Fruit fly (Drosophila melanogaster) whole organism, embryonic: ENCODE results near the gene Crtc.

Source experiments
- BtbVII ChIP-seq: fragments of 200-800 bp; sonication (Bioruptor generic); optimal IDR thresholded peaks from 3 replicates; lab custom pipeline; 2017; ENCODE audit warnings: missing biosample characterization, mild to moderate bottlenecking, missing genetic modification characterization
- CG14860 ChIP-seq: fragments of 200-800 bp; sonication (Bioruptor generic); IDR thresholded peaks from 3 replicates; pipeline ENCODE4 v1.3.6; 2022; ENCODE audit warnings: missing biosample characterization, missing genetic modification characterization; ENCODE audit not compliant: partially characterized antibody
- CG15011 ChIP-seq: fragments of 200-800 bp; sonication (Bioruptor generic); optimal IDR thresholded peaks from 3 replicates; lab custom pipeline; 2018; ENCODE audit warnings: missing biosample characterization, mild to moderate bottlenecking, missing genetic modification characterization
- CG15269 ChIP-seq: fragments of 200-800 bp; sonication (Bioruptor generic); optimal IDR thresholded peaks from 2 replicates; lab custom pipeline; 2018; ENCODE audit warnings: missing biosample characterization, mild to moderate bottlenecking, missing genetic modification characterization, moderate library complexity
- CG17328 ChIP-seq: fragments of 200-800 bp; sonication (Bioruptor generic); IDR thresholded peaks from 2 replicates; pipeline ENCODE4 v1.3.6; 2022; ENCODE audit warnings: missing biosample characterization, missing genetic modification characterization
- CG17359 ChIP-seq: fragments of 200-800 bp; sonication (Bioruptor generic); optimal IDR thresholded peaks from 3 replicates; lab custom pipeline; 2018; ENCODE audit warnings: missing biosample characterization, mild to moderate bottlenecking, missing genetic modification characterization, moderate library complexity
- CG17802 ChIP-seq: fragments of 200-800 bp; sonication (Bioruptor generic); optimal IDR thresholded peaks from 2 replicates; lab custom pipeline; 2018; ENCODE audit warnings: missing biosample characterization, mild to moderate bottlenecking, missing genetic modification characterization, moderate library complexity
- CG2199 ChIP-seq: fragments of 200-800 bp; sonication (Bioruptor generic); IDR thresholded peaks from 3 replicates; pipeline ENCODE4 v1.3.6; 2022; ENCODE audit warnings: missing biosample characterization, missing genetic modification characterization
- CG30431 ChIP-seq: fragments of 200-800 bp; sonication (Bioruptor generic); optimal IDR thresholded peaks from 2 replicates; lab custom pipeline; 2017; ENCODE audit warnings: missing biosample characterization, missing genetic modification characterization
- CG31224 ChIP-seq: fragments of 200-800 bp; sonication (Bioruptor generic); IDR thresholded peaks from 2 replicates; pipeline ENCODE4 v1.3.6; 2022; ENCODE audit warnings: missing biosample characterization, missing genetic modification characterization
- CG3726 ChIP-seq: fragments of 200-800 bp; sonication (Bioruptor generic); IDR thresholded peaks from 3 replicates; pipeline ENCODE4, ENCODE4 v1.3.6; 2022; ENCODE audit warnings: missing biosample characterization, missing genetic modification characterization
- CG6272 ChIP-seq: fragments of 200-800 bp; sonication (Bioruptor generic); IDR thresholded peaks from 2 replicates; pipeline ENCODE4 v1.3.6; 2022; ENCODE audit warnings: missing biosample characterization, missing genetic modification characterization
- CG6689 ChIP-seq: fragments of 200-800 bp; sonication (Bioruptor generic); IDR thresholded peaks from 2 replicates; pipeline ENCODE4 v1.3.6; 2022; ENCODE audit warnings: missing biosample characterization, missing genetic modification characterization
- CG6791 ChIP-seq: fragments of 200-800 bp; sonication (Bioruptor generic); IDR thresholded peaks from 3 replicates; pipeline ENCODE4 v1.3.6; 2022; ENCODE audit warnings: missing biosample characterization, missing genetic modification characterization; ENCODE audit not compliant: partially characterized antibody
- Ets65A ChIP-seq: fragments of 200-800 bp; sonication (Bioruptor generic); peaks from one replicate; lab custom pipeline; 2016; ENCODE audit warnings: missing biosample characterization, missing genetic modification characterization
- H2.0 ChIP-seq: fragments of 200-800 bp; sonication (Bioruptor generic); IDR thresholded peaks from 2 replicates; pipeline ENCODE4 v1.3.6; 2022; ENCODE audit warnings: missing biosample characterization, missing genetic modification characterization
- Hr78 ChIP-seq, 2 experiments: fragments of 200-800 bp in 1 of 2; fragments of >200 bp in 1 of 2; sonication (Bioruptor generic) in 1 of 2; optimal IDR thresholded peaks; 2 replicates each; lab custom pipeline; 2017 to 2019; ENCODE audit warnings: missing biosample characterization in 2 of 2, missing genetic modification characterization in 2 of 2, mild to moderate bottlenecking in 1 of 2, moderate library complexity in 1 of 2
- Hsf ChIP-seq: fragments of 200-800 bp; sonication (Bioruptor generic); optimal IDR thresholded peaks from 3 replicates; lab custom pipeline; 2016; ENCODE audit warnings: missing biosample characterization, missing genetic modification characterization
- MBD-R2 ChIP-seq: fragments of 200-800 bp; sonication (Bioruptor generic); IDR thresholded peaks from 2 replicates; pipeline ENCODE4 v1.3.6; 2022; ENCODE audit warnings: missing biosample characterization, missing genetic modification characterization
- NfI ChIP-seq: fragments of 200-800 bp; sonication (Bioruptor generic); optimal IDR thresholded peaks from 3 replicates; lab custom pipeline; 2018; ENCODE audit warnings: missing biosample characterization, mild to moderate bottlenecking, missing genetic modification characterization, moderate library complexity
- Sin3A ChIP-seq: fragments of >200 bp; optimal IDR thresholded peaks from 2 replicates; lab custom pipeline; 2018
- Taf1 ChIP-seq: fragments of 200-800 bp; sonication (Bioruptor generic); IDR thresholded peaks from 2 replicates; pipeline ENCODE4 v1.3.6; 2022; ENCODE audit warnings: missing biosample characterization, missing genetic modification characterization
- Trl ChIP-seq, 3 experiments: fragments of >200 bp in 2 of 3; fragments of 200-800 bp in 1 of 3; sonication (Bioruptor generic) in 1 of 3; optimal IDR thresholded peaks; 2 replicates in 1 of 3; 3 replicates in 2 of 3; lab custom pipeline; 2016 to 2017; ENCODE audit warnings: missing biosample characterization in 1 of 3, missing genetic modification characterization in 1 of 3
- Vsx1 ChIP-seq: fragments of 200-800 bp; sonication (Bioruptor generic); optimal IDR thresholded peaks from 2 replicates; lab custom pipeline; 2017; ENCODE audit warnings: missing biosample characterization, mild to moderate bottlenecking, missing genetic modification characterization, missing genetic modification reagents
- cad ChIP-seq: fragments of >200 bp; optimal IDR thresholded peaks from 2 replicates; lab custom pipeline; 2017; ENCODE audit warnings: missing biosample characterization, missing genetic modification characterization
- cas ChIP-seq: fragments of 200-800 bp; sonication (Bioruptor generic); IDR thresholded peaks from 2 replicates; pipeline ENCODE4 v1.3.6; 2022; ENCODE audit warnings: missing biosample characterization, missing genetic modification characterization
- cato ChIP-seq: fragments of 200-800 bp; sonication (Bioruptor generic); optimal IDR thresholded peaks from 2 replicates; lab custom pipeline; 2016; ENCODE audit warnings: missing biosample characterization, missing genetic modification characterization, borderline replicate concordance
- chinmo ChIP-seq: fragments of 200-800 bp; sonication (Bioruptor generic); IDR thresholded peaks from 4 replicates; pipeline ENCODE4 v1.3.6; 2022; ENCODE audit warnings: missing biosample characterization, missing genetic modification characterization; ENCODE audit not compliant: partially characterized antibody
- dmrt99B ChIP-seq: fragments of 200-800 bp; sonication (Bioruptor generic); optimal IDR thresholded peaks from 2 replicates; lab custom pipeline; 2018; ENCODE audit warnings: missing biosample characterization, mild to moderate bottlenecking, missing genetic modification characterization, moderate library complexity
- ems ChIP-seq: fragments of 200-800 bp; sonication (Bioruptor generic); optimal IDR thresholded peaks from 3 replicates; lab custom pipeline; 2016; ENCODE audit warnings: missing biosample characterization, missing genetic modification characterization
- en ChIP-seq: fragments of 200-800 bp; sonication (Bioruptor generic); optimal IDR thresholded peaks from 2 replicates; lab custom pipeline; 2016; ENCODE audit warnings: missing biosample characterization, missing genetic modification characterization
- fu2 ChIP-seq: fragments of 200-800 bp; sonication (Bioruptor generic); optimal IDR thresholded peaks from 2 replicates; lab custom pipeline; 2016; ENCODE audit warnings: missing biosample characterization, missing genetic modification characterization
- gcm2 ChIP-seq: fragments of 200-800 bp; sonication (Bioruptor generic); optimal IDR thresholded peaks from 2 replicates; lab custom pipeline; 2016; ENCODE audit warnings: missing biosample characterization, missing genetic modification characterization
- gem ChIP-seq: fragments of 200-800 bp; sonication (Bioruptor generic); optimal IDR thresholded peaks from 2 replicates; lab custom pipeline; 2019; ENCODE audit warnings: missing biosample characterization, mild to moderate bottlenecking, missing genetic modification characterization, moderate library complexity
- gfzf ChIP-seq: fragments of 200-800 bp; sonication (Bioruptor generic); optimal IDR thresholded peaks from 2 replicates; lab custom pipeline; 2016; ENCODE audit warnings: missing biosample characterization, mild to moderate bottlenecking, missing genetic modification characterization, moderate library complexity
- grn ChIP-seq: fragments of 200-800 bp; sonication (Bioruptor generic); optimal IDR thresholded peaks from 3 replicates; lab custom pipeline; 2017; ENCODE audit warnings: missing biosample characterization, missing genetic modification characterization
- gsb-n ChIP-seq: fragments of 200-800 bp; sonication (Bioruptor generic); optimal IDR thresholded peaks from 3 replicates; lab custom pipeline; 2018; ENCODE audit warnings: missing biosample characterization, mild to moderate bottlenecking, missing genetic modification characterization
- h ChIP-seq: fragments of >200 bp; optimal IDR thresholded peaks from 2 replicates; lab custom pipeline; 2017
- hb ChIP-seq: fragments of 200-800 bp; sonication (Bioruptor generic); IDR thresholded peaks from 3 replicates; pipeline ENCODE4 v1.3.6; 2022; ENCODE audit warnings: missing biosample characterization, missing genetic modification characterization; ENCODE audit not compliant: partially characterized antibody
- knrl ChIP-seq: fragments of 200-800 bp; sonication (Bioruptor generic); IDR thresholded peaks from 3 replicates; pipeline ENCODE4 v1.3.6; 2022; ENCODE audit warnings: missing biosample characterization, missing genetic modification characterization; ENCODE audit not compliant: partially characterized antibody
- lmd ChIP-seq: fragments of 200-800 bp; sonication (Bioruptor generic); IDR thresholded peaks from 2 replicates; pipeline ENCODE4 v1.3.6; 2022; ENCODE audit warnings: missing biosample characterization, missing genetic modification characterization
- lola ChIP-seq, 3 experiments: fragments of >200 bp in 2 of 3; fragments of 200-800 bp in 1 of 3; sonication (Bioruptor generic) in 1 of 3; optimal IDR thresholded peaks; 2 replicates each; lab custom pipeline; 2017 to 2019; ENCODE audit warnings: missing biosample characterization in 3 of 3, missing genetic modification characterization in 3 of 3, mild to moderate bottlenecking in 1 of 3, moderate library complexity in 1 of 3
- mirr ChIP-seq: fragments of 200-800 bp; sonication (Bioruptor generic); optimal IDR thresholded peaks from 3 replicates; lab custom pipeline; 2018; ENCODE audit warnings: missing biosample characterization, mild to moderate bottlenecking, missing genetic modification characterization
- nerfin-1 ChIP-seq: fragments of 200-800 bp; sonication (Bioruptor generic); optimal IDR thresholded peaks from 3 replicates; lab custom pipeline; 2019; ENCODE audit warnings: missing biosample characterization, mild to moderate bottlenecking, missing genetic modification characterization, moderate library complexity
- psq ChIP-seq: fragments of 200-800 bp; sonication (Bioruptor generic); optimal IDR thresholded peaks from 2 replicates; lab custom pipeline; 2017; ENCODE audit warnings: missing biosample characterization, missing genetic modification characterization
- rib ChIP-seq: fragments of 200-800 bp; sonication (Bioruptor generic); IDR thresholded peaks from 2 replicates; pipeline ENCODE4 v1.3.6; 2022; ENCODE audit warnings: missing biosample characterization, missing genetic modification characterization
- sens ChIP-seq: fragments of 200-800 bp; sonication (Bioruptor generic); peaks from one replicate; lab custom pipeline; 2016; ENCODE audit warnings: missing biosample characterization, missing genetic modification characterization
- tna ChIP-seq: fragments of 200-800 bp; sonication (Bioruptor generic); IDR thresholded peaks from 2 replicates; pipeline ENCODE4 v1.3.6; 2022; ENCODE audit warnings: missing biosample characterization, missing genetic modification characterization; ENCODE audit not compliant: partially characterized antibody
- vvl ChIP-seq: fragments of 200-800 bp; sonication (Bioruptor generic); IDR thresholded peaks from 2 replicates; pipeline ENCODE4 v1.3.6; 2022; ENCODE audit warnings: missing biosample characterization, missing genetic modification characterization
- z ChIP-seq: fragments of 200-800 bp; sonication (Bioruptor generic); IDR thresholded peaks from 3 replicates; pipeline ENCODE4 v1.3.6; 2022; ENCODE audit warnings: missing biosample characterization, missing genetic modification characterization

The Crtc gene

dm6 chr3L:17667642-17668362 is 1.2 kb downstream of the Crtc start (continued):
- TF ChIP-seq grn (peak; percentile 30), nerfin-1 (tag; lab: Kevin White, UChicago) (no peak), rib (peak; percentile 37; the same call in 1 of the 2 replicates), CG31224 (GFP tag; lab: Robert Waterston, UW) (no peak), CG15269 (no peak), cad (no peak), sens (GFP tag; lab: Kevin White, UChicago) (peak; percentile 49), CG3726 (GFP tag; lab: Robert Waterston, UW) (no peak), gcm2 (GFP tag; lab: Kevin White, UChicago) (no peak), gsb-n (no peak), CG6689 (no peak), z (no peak), CG30431 (GFP tag; lab: Kevin White, UChicago) (no peak), gem (peak; percentile 10), CG17802 (no peak), Vsx1 (no peak), lmd (GFP tag; lab: Robert Waterston, UW) (no peak), CG17328 (GFP tag; lab: Robert Waterston, UW) (no peak), BtbVII (GFP tag; lab: Kevin White, UChicago) (no peak), lola (GFP tag; optimal IDR thresholded peaks at IDR 0.05; lab: Kevin White, UChicago) (no peak), Ets65A (GFP tag; lab: Kevin White, UChicago) (no peak), MBD-R2 (no peak), CG6272 (GFP tag; lab: Robert Waterston, UW) (no peak), CG14860 (GFP tag; lab: Robert Waterston, UW) (no peak), psq (GFP tag; lab: Kevin White, UChicago) (peak; percentile 1), CG17359 (tag; lab: Kevin White, UChicago) (no peak), Hsf (GFP tag; lab: Kevin White, UChicago) (no peak), dmrt99B (tag; lab: Kevin White, UChicago) (no peak), knrl (GFP tag; lab: Robert Waterston, UW) (no peak), h (lab: Kevin White, UChicago) (no peak), chinmo (GFP tag; lab: Robert Waterston, UW) (peak; percentile 56; the same call in 1 of the 4 replicates), vvl (GFP tag; lab: Robert Waterston, UW) (peak; percentile 22; the same call in 1 of the 2 replicates), fu2 (GFP tag; lab: Kevin White, UChicago) (no peak), cas (GFP tag; lab: Robert Waterston, UW) (no peak), en (GFP tag; lab: Kevin White, UChicago) (no peak), NfI (no peak), CG2199 (no peak), CG15011 (GFP tag; lab: Kevin White, UChicago) (no peak), Taf1 (GFP tag; lab: Robert Waterston, UW) (no peak), Sin3A (lab: Kevin White, UChicago) (no peak), ems (GFP tag; lab: Kevin White, UChicago) (no peak), cato (no peak), gfzf (GFP tag; lab: Kevin White, UChicago) (no peak), Trl (optimal IDR thresholded peaks at IDR 0.05; lab: Kevin White, UChicago) (peak; percentile 19 to 54), Trl (GFP tag; optimal IDR thresholded peaks at IDR 0.05; lab: Kevin White, UChicago) (no peak), H2.0 (GFP tag; lab: Robert Waterston, UW) (no peak), tna (no peak), mirr (no peak), Hr78 (GFP tag; optimal IDR thresholded peaks at IDR 0.05; lab: Kevin White, UChicago) (no peak), hb (no peak), CG6791 (GFP tag; lab: Robert Waterston, UW) (no peak)
